Fruit fly (Drosophila melanogaster) whole organism, embryonic: Measurements from ENCODE around the gene Acp76A.

Source experiments
- Asciz ChIP-seq: fragments of 200-800 bp; sonication (Bioruptor generic); optimal IDR thresholded peaks from 2 replicates; lab custom pipeline; 2017; ENCODE audit warnings: missing biosample characterization, mild to moderate bottlenecking, missing genetic modification characterization, missing genetic modification reagents
- Bgb ChIP-seq: fragments of 200-800 bp; sonication (Bioruptor generic); IDR thresholded peaks from 2 replicates; pipeline ENCODE4 v1.3.6; 2022; ENCODE audit warnings: missing biosample characterization, missing genetic modification characterization; ENCODE audit not compliant: partially characterized antibody
- CG10267 ChIP-seq: fragments of 200-800 bp; sonication (Bioruptor generic); optimal IDR thresholded peaks from 2 replicates; lab custom pipeline; 2018; ENCODE audit warnings: missing biosample characterization, mild to moderate bottlenecking, missing genetic modification characterization, moderate library complexity
- CG10321 ChIP-seq: fragments of 200-800 bp; sonication (Bioruptor generic); IDR thresholded peaks from 2 replicates; pipeline ENCODE4 v1.3.6; 2022; ENCODE audit warnings: missing biosample characterization, missing genetic modification characterization
- CG12071 ChIP-seq: fragments of 200-800 bp; sonication (Bioruptor generic); optimal IDR thresholded peaks from 3 replicates; lab custom pipeline; 2018; ENCODE audit warnings: missing biosample characterization, mild to moderate bottlenecking, missing genetic modification characterization
- CG12104 ChIP-seq: fragments of 200-800 bp; sonication (Bioruptor generic); optimal IDR thresholded peaks from 3 replicates; lab custom pipeline; 2016; ENCODE audit warnings: missing biosample characterization, missing genetic modification characterization
- CG12942 ChIP-seq: fragments of 200-800 bp; sonication (Bioruptor generic); optimal IDR thresholded peaks from 3 replicates; lab custom pipeline; 2016; ENCODE audit warnings: missing biosample characterization, missing genetic modification characterization
- CG15269 ChIP-seq: fragments of 200-800 bp; sonication (Bioruptor generic); optimal IDR thresholded peaks from 2 replicates; lab custom pipeline; 2018; ENCODE audit warnings: missing biosample characterization, mild to moderate bottlenecking, missing genetic modification characterization, moderate library complexity
- CG17186 ChIP-seq: fragments of 200-800 bp; sonication (Bioruptor generic); optimal IDR thresholded peaks from 3 replicates; lab custom pipeline; 2017; ENCODE audit warnings: missing biosample characterization, missing genetic modification reagents, missing genetic modification characterization
- CG17385 ChIP-seq: fragments of 200-800 bp; sonication (Bioruptor generic); optimal IDR thresholded peaks from 3 replicates; lab custom pipeline; 2018; ENCODE audit warnings: missing biosample characterization, mild to moderate bottlenecking, missing genetic modification characterization
- CG18476 ChIP-seq: fragments of 200-800 bp; sonication (Bioruptor generic); optimal IDR thresholded peaks from 2 replicates; lab custom pipeline; 2016; ENCODE audit warnings: missing biosample characterization, mild to moderate bottlenecking, missing genetic modification characterization
- CG30403 ChIP-seq: fragments of 200-800 bp; sonication (Bioruptor generic); optimal IDR thresholded peaks from 3 replicates; lab custom pipeline; 2016; ENCODE audit warnings: missing biosample characterization, missing genetic modification characterization
- CG32767 ChIP-seq: fragments of 200-800 bp; sonication (Bioruptor generic); IDR thresholded peaks from 2 replicates; pipeline ENCODE4 v1.3.6; 2022; ENCODE audit warnings: missing biosample characterization, missing genetic modification characterization
- CG4404 ChIP-seq: fragments of 200-800 bp; sonication (Bioruptor generic); IDR thresholded peaks from 2 replicates; pipeline ENCODE4 v1.3.6; 2022; ENCODE audit warnings: missing biosample characterization, missing genetic modification characterization
- CG6689 ChIP-seq: fragments of 200-800 bp; sonication (Bioruptor generic); IDR thresholded peaks from 2 replicates; pipeline ENCODE4 v1.3.6; 2022; ENCODE audit warnings: missing biosample characterization, missing genetic modification characterization
- CG6791 ChIP-seq: fragments of 200-800 bp; sonication (Bioruptor generic); IDR thresholded peaks from 3 replicates; pipeline ENCODE4 v1.3.6; 2022; ENCODE audit warnings: missing biosample characterization, missing genetic modification characterization; ENCODE audit not compliant: partially characterized antibody
- CG6854 ChIP-seq: fragments of 200-800 bp; sonication (Bioruptor generic); optimal IDR thresholded peaks from 3 replicates; lab custom pipeline; 2017; ENCODE audit warnings: missing biosample characterization, mild to moderate bottlenecking, missing genetic modification characterization
- CG7372 ChIP-seq: fragments of 200-800 bp; sonication (Bioruptor generic); IDR thresholded peaks from 2 replicates; pipeline ENCODE4 v1.3.6; 2022; ENCODE audit warnings: missing biosample characterization, missing genetic modification characterization
- CG7928 ChIP-seq: fragments of 200-800 bp; sonication (Bioruptor generic); optimal IDR thresholded peaks from 2 replicates; lab custom pipeline; 2017; ENCODE audit warnings: missing biosample characterization, mild to moderate bottlenecking, missing genetic modification characterization
- CG8388 ChIP-seq: fragments of 200-800 bp; sonication (Bioruptor generic); optimal IDR thresholded peaks from 2 replicates; lab custom pipeline; 2019; ENCODE audit warnings: missing biosample characterization, mild to moderate bottlenecking, missing genetic modification characterization, moderate library complexity
- CG8765 ChIP-seq: fragments of 200-800 bp; sonication (Bioruptor generic); IDR thresholded peaks from 2 replicates; pipeline ENCODE4 v1.3.6; 2022; ENCODE audit warnings: missing biosample characterization, missing genetic modification characterization
- CG9727 ChIP-seq: fragments of 200-800 bp; sonication (Bioruptor generic); optimal IDR thresholded peaks from 3 replicates; lab custom pipeline; 2017; ENCODE audit warnings: missing biosample characterization, mild to moderate bottlenecking, missing genetic modification characterization
- Dad ChIP-seq: fragments of 200-800 bp; sonication (Bioruptor generic); optimal IDR thresholded peaks from 3 replicates; lab custom pipeline; 2016; ENCODE audit warnings: missing biosample characterization, missing genetic modification characterization
- Dp ChIP-seq: fragments of 200-800 bp; sonication (Bioruptor generic); optimal IDR thresholded peaks from 2 replicates; lab custom pipeline; 2018; ENCODE audit warnings: missing biosample characterization, mild to moderate bottlenecking, missing genetic modification characterization, moderate library complexity
- HLH54F ChIP-seq: fragments of 200-800 bp; sonication (Bioruptor generic); optimal IDR thresholded peaks from 3 replicates; lab custom pipeline; 2016; ENCODE audit warnings: missing biosample characterization, missing genetic modification characterization
- Hsf ChIP-seq: fragments of 200-800 bp; sonication (Bioruptor generic); optimal IDR thresholded peaks from 3 replicates; lab custom pipeline; 2016; ENCODE audit warnings: missing biosample characterization, missing genetic modification characterization
- Opbp ChIP-seq: fragments of 200-800 bp; sonication (Bioruptor generic); IDR thresholded peaks from 3 replicates; pipeline ENCODE4 v1.3.6; 2022; ENCODE audit warnings: missing biosample characterization, missing genetic modification characterization; ENCODE audit not compliant: partially characterized antibody
- Rx ChIP-seq: fragments of 200-800 bp; sonication (Bioruptor generic); IDR thresholded peaks from 2 replicates; pipeline ENCODE4 v1.3.6; 2022; ENCODE audit warnings: missing biosample characterization, missing genetic modification characterization
- ac ChIP-seq: fragments of 200-800 bp; sonication (Bioruptor generic); optimal IDR thresholded peaks from 3 replicates; lab custom pipeline; 2017; ENCODE audit warnings: missing biosample characterization, mild to moderate bottlenecking, missing genetic modification characterization
- cas ChIP-seq: fragments of 200-800 bp; sonication (Bioruptor generic); IDR thresholded peaks from 2 replicates; pipeline ENCODE4 v1.3.6; 2022; ENCODE audit warnings: missing biosample characterization, missing genetic modification characterization
- chinmo ChIP-seq: fragments of 200-800 bp; sonication (Bioruptor generic); IDR thresholded peaks from 4 replicates; pipeline ENCODE4 v1.3.6; 2022; ENCODE audit warnings: missing biosample characterization, missing genetic modification characterization; ENCODE audit not compliant: partially characterized antibody
- chm ChIP-seq: fragments of 200-800 bp; sonication (Bioruptor generic); IDR thresholded peaks from 2 replicates; pipeline ENCODE4 v1.3.6; 2022; ENCODE audit warnings: missing biosample characterization, missing genetic modification characterization
- chn ChIP-seq: fragments of 200-800 bp; sonication (Bioruptor generic); optimal IDR thresholded peaks from 2 replicates; lab custom pipeline; 2016; ENCODE audit warnings: missing biosample characterization, missing genetic modification characterization
- crp ChIP-seq, 2 experiments: fragments of 200-800 bp; sonication (Bioruptor generic); optimal IDR thresholded peaks; 2 replicates in 1 of 2; 3 replicates in 1 of 2; lab custom pipeline; 2017; ENCODE audit warnings: missing biosample characterization in 2 of 2, missing genetic modification characterization in 2 of 2, mild to moderate bottlenecking in 1 of 2, moderate library complexity in 1 of 2
- da ChIP-seq: fragments of 200-800 bp; sonication (Bioruptor generic); optimal IDR thresholded peaks from 2 replicates; lab custom pipeline; 2016; ENCODE audit warnings: missing biosample characterization, missing genetic modification characterization
- eve ChIP-seq, 2 experiments: fragments of >200 bp; optimal IDR thresholded peaks; 2 replicates each; lab custom pipeline; 2017; ENCODE audit warnings: missing biosample characterization in 2 of 2, missing genetic modification characterization in 2 of 2
- gsb-n ChIP-seq: fragments of 200-800 bp; sonication (Bioruptor generic); optimal IDR thresholded peaks from 3 replicates; lab custom pipeline; 2018; ENCODE audit warnings: missing biosample characterization, mild to moderate bottlenecking, missing genetic modification characterization
- kah ChIP-seq: fragments of 200-800 bp; sonication (Bioruptor generic); optimal IDR thresholded peaks from 2 replicates; lab custom pipeline; 2018; ENCODE audit warnings: missing biosample characterization, mild to moderate bottlenecking, missing genetic modification characterization
- lola ChIP-seq, 3 experiments: fragments of >200 bp in 2 of 3; fragments of 200-800 bp in 1 of 3; sonication (Bioruptor generic) in 1 of 3; optimal IDR thresholded peaks; 2 replicates each; lab custom pipeline; 2017 to 2019; ENCODE audit warnings: missing biosample characterization in 3 of 3, missing genetic modification characterization in 3 of 3, mild to moderate bottlenecking in 1 of 3, moderate library complexity in 1 of 3
- pho ChIP-seq: fragments of 200-800 bp; sonication (Bioruptor generic); optimal IDR thresholded peaks from 2 replicates; lab custom pipeline; 2016; ENCODE audit warnings: missing biosample characterization, missing genetic modification characterization
- pum ChIP-seq: fragments of 200-800 bp; sonication (Bioruptor generic); optimal IDR thresholded peaks from 2 replicates; lab custom pipeline; 2016; ENCODE audit warnings: missing biosample characterization, missing genetic modification characterization
- ro ChIP-seq: fragments of 200-800 bp; sonication (Bioruptor generic); IDR thresholded peaks from 2 replicates; pipeline ENCODE4 v1.3.6; 2022; ENCODE audit warnings: missing biosample characterization, missing genetic modification characterization
- seq ChIP-seq: fragments of 200-800 bp; sonication (Bioruptor generic); IDR thresholded peaks from 2 replicates; pipeline ENCODE4 v1.3.6; 2022; ENCODE audit warnings: missing biosample characterization, missing genetic modification characterization
- shn ChIP-seq: fragments of 200-800 bp; sonication (Bioruptor generic); optimal IDR thresholded peaks from 3 replicates; lab custom pipeline; 2016; ENCODE audit warnings: missing biosample characterization, missing genetic modification characterization
- sim ChIP-seq: fragments of 200-800 bp; sonication (Bioruptor generic); IDR thresholded peaks from 2 replicates; pipeline ENCODE4 v1.3.6; 2022; ENCODE audit warnings: missing biosample characterization, missing genetic modification characterization
- sima ChIP-seq: fragments of 200-800 bp; sonication (Bioruptor generic); optimal IDR thresholded peaks from 2 replicates; lab custom pipeline; 2016; ENCODE audit warnings: missing biosample characterization, missing genetic modification characterization
- sna ChIP-seq: fragments of 200-800 bp; sonication (Bioruptor generic); IDR thresholded peaks from 2 replicates; pipeline ENCODE4 v1.3.6; 2022; ENCODE audit warnings: missing biosample characterization, missing genetic modification characterization; ENCODE audit not compliant: partially characterized antibody
- sug ChIP-seq: fragments of 200-800 bp; optimal IDR thresholded peaks from 2 replicates; lab custom pipeline; 2019; ENCODE audit warnings: missing biosample characterization, mild to moderate bottlenecking, missing genetic modification characterization, moderate library complexity
- tx ChIP-seq: fragments of 200-800 bp; sonication (Bioruptor generic); optimal IDR thresholded peaks from 2 replicates; lab custom pipeline; 2016; ENCODE audit warnings: missing biosample characterization, missing genetic modification characterization
- zfh1 ChIP-seq: fragments of 200-800 bp; sonication (Bioruptor generic); IDR thresholded peaks from 3 replicates; pipeline ENCODE4 v1.3.6; 2022; ENCODE audit warnings: missing biosample characterization, missing genetic modification characterization

The Acp76A gene

DNA sequence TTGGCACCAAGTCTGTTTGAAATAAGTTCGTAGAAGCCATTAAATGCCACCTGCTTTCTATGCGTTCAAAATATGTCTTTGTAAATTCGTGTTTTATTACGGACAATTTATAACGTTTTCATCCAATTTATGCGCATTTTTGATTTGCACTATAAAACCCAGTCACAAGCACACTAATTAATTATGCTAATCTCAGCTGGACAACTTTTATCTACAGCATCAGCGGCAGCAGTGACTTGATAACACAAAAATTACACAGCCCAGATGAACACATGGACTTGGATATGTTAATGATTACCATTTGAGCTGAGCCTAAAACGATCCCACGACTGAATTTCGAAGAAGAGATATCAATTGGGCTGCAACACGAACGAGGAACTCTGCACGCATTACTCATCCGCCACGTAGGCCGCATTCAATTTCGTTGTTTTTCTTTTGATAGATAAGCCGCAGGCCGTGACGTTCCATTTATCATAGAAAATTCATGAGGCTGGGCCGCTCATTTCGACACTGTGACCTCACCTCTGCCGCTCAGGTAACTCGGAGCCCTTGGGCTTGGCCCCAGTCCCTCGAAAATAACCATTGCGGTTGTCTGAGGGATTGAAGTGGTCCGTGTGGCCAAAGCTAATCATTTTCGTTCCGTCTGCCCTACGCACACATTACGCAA is 38.6 kb downstream of the Acp76A start (continued):
- no peak for TF ChIP-seq pum (GFP tag; lab: Kevin White, UChicago)
- no peak for TF ChIP-seq crp (GFP tag; optimal IDR thresholded peaks at IDR 0.05; lab: Kevin White, UChicago)
- no peak for TF ChIP-seq kah (GFP tag; lab: Kevin White, UChicago)
- peak; percentile 61; the same call in 1 of the 2 replicates for TF ChIP-seq CG7372
- no peak for TF ChIP-seq CG32767 (GFP tag; lab: Robert Waterston, UW)
- TF ChIP-seq CG8765 (GFP tag; lab: Robert Waterston, UW), result no peak
- no peak for TF ChIP-seq HLH54F (GFP tag; lab: Kevin White, UChicago)
- no peak for TF ChIP-seq zfh1 (GFP tag; lab: Robert Waterston, UW)
- TF ChIP-seq CG9727, result no peak
- TF ChIP-seq da (GFP tag; lab: Kevin White, UChicago), result no peak
- TF ChIP-seq ac (GFP tag; lab: Kevin White, UChicago), result no peak
- TF ChIP-seq CG10267, result no peak
- no peak for TF ChIP-seq ro (GFP tag; lab: Robert Waterston, UW)
- no peak for TF ChIP-seq Dp (GFP tag; lab: Kevin White, UChicago)
- no peak for TF ChIP-seq lola (GFP tag; optimal IDR thresholded peaks at IDR 0.05; lab: Kevin White, UChicago)
- no peak for TF ChIP-seq Opbp (GFP tag; lab: Robert Waterston, UW)
- TF ChIP-seq CG30403 (GFP tag; lab: Kevin White, UChicago), result no peak
- no peak for TF ChIP-seq Dad (GFP tag; lab: Kevin White, UChicago)
- TF ChIP-seq Hsf, result no peak
- TF ChIP-seq tx (GFP tag; lab: Kevin White, UChicago), result no peak
- TF ChIP-seq CG17186, result no peak
- no peak for TF ChIP-seq sna (GFP tag; lab: Robert Waterston, UW)
- TF ChIP-seq CG17385 (GFP tag; lab: Kevin White, UChicago), result no peak
- no peak for TF ChIP-seq CG10321 (GFP tag; lab: Robert Waterston, UW)
- no peak for TF ChIP-seq CG12104 (GFP tag; lab: Kevin White, UChicago)
- TF ChIP-seq CG6791 (GFP tag; lab: Robert Waterston, UW), result no peak
- no peak for TF ChIP-seq CG18476
- TF ChIP-seq Rx, result no peak
- no peak for TF ChIP-seq sima
- TF ChIP-seq sim, result no peak
- TF ChIP-seq Asciz, result no peak
- TF ChIP-seq chm (GFP tag; lab: Robert Waterston, UW), result 0 out of 2 replicates have a peak, but pooled peaks have one; percentile 16
- no peak for TF ChIP-seq CG7928
- peak; percentile 50 for TF ChIP-seq CG15269
- no peak for TF ChIP-seq shn (GFP tag; lab: Kevin White, UChicago)
- TF ChIP-seq CG12942, result no peak
- peak; percentile 21 for TF ChIP-seq gsb-n (tag; lab: Kevin White, UChicago)
- TF ChIP-seq CG8388, result no peak
- TF ChIP-seq Bgb, result no peak
- TF ChIP-seq chn (GFP tag; lab: Kevin White, UChicago), result no peak
- no peak for TF ChIP-seq eve (GFP tag; optimal IDR thresholded peaks at IDR 0.05; lab: Kevin White, UChicago)
- TF ChIP-seq CG6689 (GFP tag; lab: Robert Waterston, UW), result no peak
- TF ChIP-seq sug (tag; lab: Kevin White, UChicago), result no peak
- no peak for TF ChIP-seq CG4404
- no peak for TF ChIP-seq CG12071 (GFP tag; lab: Kevin White, UChicago)
- TF ChIP-seq chinmo (GFP tag; lab: Robert Waterston, UW), result peak; percentile 78; the same call in 1 of the 4 replicates
- TF ChIP-seq pho, result no peak
- no peak for TF ChIP-seq CG6854 (GFP tag; lab: Kevin White, UChicago)
- TF ChIP-seq seq (GFP tag; lab: Robert Waterston, UW), result no peak
- TF ChIP-seq cas (GFP tag; lab: Robert Waterston, UW), result no peak
